Worm (Caenorhabditis elegans) whole organism, midembryonic: ENCODE measurements around the gene pgp-10.

Experiments used
- T22C8.4 ChIP-seq: fragments of 200-800 bp; sonication (Bioruptor generic); IDR thresholded peaks from 2 replicates; pipeline ENCODE4 v1.3.6; 2022; ENCODE audit warnings: missing genetic modification characterization, missing compliant biosample characterization
- flt-1 ChIP-seq: fragments of 200-800 bp; sonication (Bioruptor generic); IDR thresholded peaks from 2 replicates; pipeline ENCODE4 v1.3.6; 2022; ENCODE audit warnings: missing genetic modification characterization, missing compliant biosample characterization
- klf-2 ChIP-seq: fragments of 200-800 bp; sonication (Bioruptor generic); conservative IDR thresholded peaks from 2 replicates; pipeline ENCODE4 v1.3.6; 2022; ENCODE audit warnings: missing genetic modification reagents, missing genetic modification characterization, missing compliant biosample characterization
- med-1 ChIP-seq: sonication (generic microtip); optimal IDR thresholded peaks from 2 replicates; lab custom pipeline; 2017; ENCODE audit warnings: missing genetic modification characterization, mild to moderate bottlenecking, missing compliant biosample characterization, antibody characterized with exemption, missing genetic modification reagents; ENCODE audit not compliant: insufficient read depth
- ref-1 ChIP-seq: fragments of 200-800 bp; sonication (Bioruptor generic); conservative IDR thresholded peaks from 2 replicates; pipeline ENCODE4 v1.3.6; 2022; ENCODE audit warnings: missing genetic modification reagents, missing genetic modification characterization, missing compliant biosample characterization
- tab-1 ChIP-seq: fragments of 200-800 bp; sonication (Bioruptor generic); IDR thresholded peaks from 2 replicates; pipeline ENCODE4 v1.3.6; 2022; ENCODE audit warnings: missing genetic modification characterization, missing compliant biosample characterization

DNA sequence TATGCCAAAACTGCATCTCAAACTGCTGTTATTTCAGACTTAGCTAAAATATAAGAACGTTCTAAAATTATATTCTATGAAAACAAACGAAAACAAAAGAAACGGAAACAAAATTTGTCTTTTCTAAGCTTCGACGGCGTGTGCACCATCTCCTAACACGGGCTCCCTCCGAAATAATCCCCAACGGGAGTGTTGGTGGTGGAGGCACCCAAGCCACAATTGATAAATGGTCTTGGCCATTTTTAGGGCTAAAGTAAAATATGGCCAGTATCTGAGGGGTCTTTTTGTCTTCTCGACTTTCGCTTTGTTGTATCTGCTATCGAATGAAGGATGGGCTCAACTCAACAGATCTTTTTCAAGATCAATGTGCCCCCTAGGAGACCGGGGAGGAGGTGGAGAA, 16.6 kb downstream of the pgp-10 start:
- TF ChIP-seq ref-1 (GFP tag; lab: Robert Waterston, UW) (no peak), flt-1 (GFP tag; lab: Robert Waterston, UW) (no peak), med-1 (no peak), klf-2 (GFP tag; lab: Robert Waterston, UW) (no peak), tab-1 (GFP tag; lab: Robert Waterston, UW) (no peak), T22C8.4 (no peak)
